Worm (Caenorhabditis elegans) whole organism, L4 larva: ENCODE results near the gene C02F5.2.

Experiments used
- F37D6.2 ChIP-seq: sonication (generic microtip); optimal IDR thresholded peaks from 2 replicates; lab custom pipeline; 2016; ENCODE audit warnings: mild to moderate bottlenecking, missing genetic modification characterization, missing compliant biosample characterization
- F44E2.7 ChIP-seq: fragments of 200-800 bp; sonication (Bioruptor generic); IDR thresholded peaks from 2 replicates; pipeline ENCODE4 v2.1.2; 2022; ENCODE audit warnings: missing genetic modification characterization, missing compliant biosample characterization
- Y105C5A.15 ChIP-seq: fragments of 200-800 bp; sonication (Bioruptor generic); IDR thresholded peaks from 2 replicates; pipeline ENCODE4 v1.3.6; 2022; ENCODE audit warnings: missing genetic modification characterization, missing compliant biosample characterization
- Y5F2A.4 ChIP-seq: fragments of 200-800 bp; sonication (Bioruptor generic); optimal IDR thresholded peaks from 2 replicates; lab custom pipeline; 2018; ENCODE audit warnings: mild to moderate bottlenecking, missing genetic modification characterization, missing compliant biosample characterization
- Y75B8A.6 ChIP-seq: fragments of 200-800 bp; sonication (Bioruptor generic); IDR thresholded peaks from 2 replicates; pipeline ENCODE4 v1.3.6; 2022; ENCODE audit warnings: missing genetic modification reagents, missing genetic modification characterization, missing compliant biosample characterization
- arid-1 ChIP-seq: fragments of 200-800 bp; sonication (Bioruptor generic); conservative IDR thresholded peaks from 2 replicates; pipeline ENCODE4 v1.3.6; 2022; ENCODE audit warnings: missing genetic modification reagents, missing genetic modification characterization, missing compliant biosample characterization
- ceh-82 ChIP-seq: sonication (generic microtip); optimal IDR thresholded peaks from 2 replicates; lab custom pipeline; 2017; ENCODE audit warnings: missing biosample characterization, missing genetic modification characterization
- cey-2 ChIP-seq: sonication (generic microtip); optimal IDR thresholded peaks from 3 replicates; lab custom pipeline; 2017; ENCODE audit warnings: missing genetic modification characterization, mild to moderate bottlenecking, missing compliant biosample characterization, antibody characterized with exemption, borderline replicate concordance; ENCODE audit not compliant: insufficient read depth
- ctbp-1 ChIP-seq: fragments of 200-800 bp; sonication (Bioruptor generic); IDR thresholded peaks from 2 replicates; pipeline ENCODE4 v1.3.6; 2022; ENCODE audit warnings: missing genetic modification reagents, missing genetic modification characterization, missing compliant biosample characterization
- dmd-6 ChIP-seq: fragments of 200-800 bp; sonication (Bioruptor generic); IDR thresholded peaks from 2 replicates; pipeline ENCODE4 v1.3.6; 2022; ENCODE audit warnings: missing genetic modification reagents, missing genetic modification characterization, missing compliant biosample characterization
- dmd-9 ChIP-seq: fragments of 200-800 bp; sonication (Bioruptor generic); IDR thresholded peaks from 2 replicates; pipeline ENCODE4 v1.3.6; 2022; ENCODE audit warnings: missing genetic modification reagents, missing genetic modification characterization, missing compliant biosample characterization
- dpl-1 ChIP-seq: fragments of 150-350 bp; optimal IDR thresholded peaks from 2 replicates; lab custom pipeline; 2014; ENCODE audit warnings: missing biosample characterization, missing genetic modification reagents, missing genetic modification characterization
- duxl-1 ChIP-seq: sonication (generic microtip); optimal IDR thresholded peaks from 2 replicates; lab custom pipeline; 2016; ENCODE audit warnings: mild to moderate bottlenecking, missing genetic modification characterization, moderate library complexity, missing compliant biosample characterization; ENCODE audit not compliant: poor library complexity
- dve-1 ChIP-seq: sonication (generic microtip); optimal IDR thresholded peaks from 2 replicates; lab custom pipeline; 2017; ENCODE audit warnings: antibody characterized with exemption, mild to moderate bottlenecking, missing genetic modification characterization, missing compliant biosample characterization; ENCODE audit not compliant: insufficient read depth
- fos-1 ChIP-seq: fragments of 150-350 bp; optimal IDR thresholded peaks from 2 replicates; lab custom pipeline; 2014; ENCODE audit warnings: missing biosample characterization, missing genetic modification characterization
- hif-1 ChIP-seq, 2 experiments: sonication (generic microtip); optimal IDR thresholded peaks; 2 replicates each; lab custom pipeline; 2016 to 2017; ENCODE audit warnings: missing compliant biosample characterization in 2 of 2, missing genetic modification characterization in 2 of 2, missing genetic modification reagents in 2 of 2, missing genotype in 2 of 2, mild to moderate bottlenecking in 1 of 2
- hlh-11 ChIP-seq: fragments of 200-800 bp; sonication (Bioruptor generic); optimal IDR thresholded peaks from 2 replicates; lab custom pipeline; 2018; ENCODE audit warnings: mild to moderate bottlenecking, missing genetic modification characterization, missing compliant biosample characterization
- hmg-1.1 ChIP-seq: fragments of 200-800 bp; sonication (Bioruptor generic); IDR thresholded peaks from 2 replicates; pipeline ENCODE4 v1.3.6; 2022; ENCODE audit warnings: missing genetic modification reagents, missing genetic modification characterization, missing compliant biosample characterization
- lin-15B ChIP-seq: fragments of 150-350 bp; sonication (generic microtip); optimal IDR thresholded peaks from 3 replicates; lab custom pipeline; 2014; ENCODE audit warnings: missing biosample characterization, missing genetic modification characterization
- lin-38 ChIP-seq: fragments of 200-800 bp; sonication (Bioruptor generic); IDR thresholded peaks from 2 replicates; pipeline ENCODE4 v1.3.6; 2022; ENCODE audit warnings: missing genetic modification reagents, missing genetic modification characterization, missing compliant biosample characterization
- lin-39 ChIP-seq: fragments of 150-350 bp; optimal IDR thresholded peaks from 2 replicates; lab custom pipeline; 2014; ENCODE audit warnings: missing biosample characterization, missing genetic modification reagents, missing genetic modification characterization
- lsy-2 ChIP-seq, 2 experiments: fragments of 150-350 bp in 1 of 2; sonication (generic microtip) in 1 of 2; optimal IDR thresholded peaks; 2 replicates each; lab custom pipeline; 2014 to 2017; ENCODE audit warnings: missing biosample characterization in 2 of 2, missing genetic modification characterization in 2 of 2
- mep-1 ChIP-seq: fragments of 150-350 bp; sonication (generic microtip); optimal IDR thresholded peaks from 3 replicates; lab custom pipeline; 2014; ENCODE audit warnings: missing biosample characterization, missing genetic modification characterization
- nhr-10 ChIP-seq: fragments of 150-350 bp; optimal IDR thresholded peaks from 2 replicates; lab custom pipeline; 2014; ENCODE audit warnings: missing biosample characterization, missing genetic modification characterization
- nhr-102 ChIP-seq: sonication (generic microtip); optimal IDR thresholded peaks from 2 replicates; lab custom pipeline; 2016; ENCODE audit warnings: mild to moderate bottlenecking, missing genetic modification characterization, moderate library complexity, missing compliant biosample characterization
- nhr-11 ChIP-seq: fragments of 150-350 bp; optimal IDR thresholded peaks from 2 replicates; lab custom pipeline; 2014; ENCODE audit warnings: missing biosample characterization, missing genetic modification characterization
- nhr-28 ChIP-seq: fragments of 150-350 bp; optimal IDR thresholded peaks from 2 replicates; lab custom pipeline; 2014; ENCODE audit warnings: missing biosample characterization, missing genetic modification characterization
- nhr-42 ChIP-seq: fragments of 200-800 bp; sonication (Bioruptor generic); IDR thresholded peaks from 2 replicates; pipeline ENCODE4 v1.3.6; 2022; ENCODE audit warnings: missing genetic modification characterization, missing compliant biosample characterization
- nhr-48 ChIP-seq: sonication (generic microtip); optimal IDR thresholded peaks from 2 replicates; lab custom pipeline; 2016; ENCODE audit warnings: mild to moderate bottlenecking, missing genetic modification characterization, missing compliant biosample characterization
- pqm-1 ChIP-seq: sonication (generic microtip); optimal IDR thresholded peaks from 2 replicates; lab custom pipeline; 2017; ENCODE audit warnings: missing biosample characterization, missing genetic modification characterization
- sdz-12 ChIP-seq: fragments of 200-800 bp; sonication (Bioruptor generic); optimal IDR thresholded peaks from 2 replicates; lab custom pipeline; 2018; ENCODE audit warnings: mild to moderate bottlenecking, missing genetic modification characterization, missing compliant biosample characterization
- unc-130 ChIP-seq: sonication (generic microtip); optimal IDR thresholded peaks from 2 replicates; lab custom pipeline; 2016; ENCODE audit warnings: missing genetic modification reagents, missing genetic modification characterization, missing compliant biosample characterization
- unc-39 ChIP-seq: sonication (generic microtip); optimal IDR thresholded peaks from 2 replicates; lab custom pipeline; 2017; ENCODE audit warnings: missing biosample characterization, missing genetic modification characterization
- unc-62 ChIP-seq, 3 experiments: fragments of 150-350 bp in 1 of 3; sonication (generic microtip); optimal IDR thresholded peaks in 2 of 3; peaks in 1 of 3; 1 replicate in 1 of 3; 2 replicates in 2 of 3; lab custom pipeline; 2014 to 2017; ENCODE audit warnings: missing biosample characterization in 3 of 3, missing genetic modification characterization in 3 of 3, missing genetic modification reagents in 3 of 3, missing genotype in 1 of 3
- zag-1 ChIP-seq: fragments of 150-350 bp; optimal IDR thresholded peaks from 2 replicates; lab custom pipeline; 2014; ENCODE audit warnings: missing biosample characterization, missing genetic modification characterization
- ztf-7 ChIP-seq: fragments of 150-350 bp; optimal IDR thresholded peaks from 2 replicates; lab custom pipeline; 2014; ENCODE audit warnings: missing biosample characterization, missing genetic modification characterization

Gene C02F5.2

DNA sequence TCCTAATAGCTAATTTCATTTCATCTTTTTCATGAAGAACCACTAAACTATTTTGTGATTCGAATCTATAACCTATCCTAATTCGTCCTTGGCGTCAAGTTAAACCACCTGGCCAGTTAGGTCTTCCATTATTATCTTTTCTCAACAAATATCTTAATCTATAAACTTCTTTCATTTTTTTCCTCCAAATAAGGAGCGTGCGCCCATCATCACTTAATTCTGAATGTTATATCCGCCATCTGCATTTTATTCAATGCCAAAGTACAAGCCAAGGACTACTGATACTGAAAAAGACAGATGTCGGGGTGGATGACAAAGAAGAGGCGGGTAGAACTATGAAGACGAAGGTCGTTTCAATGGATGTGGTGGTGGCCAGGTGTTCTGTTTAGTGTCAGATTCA is 20.5 kb upstream of the C02F5.2 start:
- TF ChIP-seq dmd-9 (GFP tag; lab: Robert Waterston, UW) (no peak), nhr-102 (tag; lab: Kevin White, UChicago) (no peak), unc-62 (GFP tag; optimal IDR thresholded peaks at IDR 0.05 in 1 of 2; lab: Kevin White, UChicago) (peak in 1 of 2 experiments; percentile 79), unc-62 (tag; optimal IDR thresholded peaks at IDR 0.05; lab: Kevin White, UChicago) (no peak), dpl-1 (GFP tag; lab: Kevin White, UChicago) (no peak), duxl-1 (tag; lab: Kevin White, UChicago) (no peak), lin-39 (tag; lab: Kevin White, UChicago) (no peak), nhr-42 (GFP tag; lab: Robert Waterston, UW) (0 out of 2 replicates have a peak, but pooled peaks have one; percentile 50)

DNA sequence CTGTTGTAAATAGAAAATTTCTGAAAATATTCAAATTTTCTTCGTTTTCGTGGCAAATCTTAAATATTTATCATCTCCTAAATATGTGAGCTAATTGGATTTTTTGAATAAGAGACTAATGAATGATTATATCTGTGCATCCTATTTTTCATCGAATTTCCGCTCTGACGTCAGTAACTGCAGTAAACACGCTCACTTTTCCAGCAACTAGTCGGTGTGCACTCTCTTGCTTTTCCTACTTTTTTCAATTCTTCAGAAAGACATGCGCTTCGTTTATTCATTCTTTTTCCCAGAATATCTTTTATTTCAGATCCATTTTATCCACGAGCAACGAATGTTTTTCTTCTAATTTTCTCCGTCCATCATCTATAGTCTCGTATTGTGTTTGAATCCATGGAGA is 19.9 kb upstream of the C02F5.2 start:
- TF ChIP-seq lsy-2 (tag; optimal IDR thresholded peaks at IDR 0.05; lab: Kevin White, UChicago) (peak in 1 of 2 experiments; percentile 15), lin-38 (0 out of 2 replicates have a peak, but pooled peaks have one; percentile 13), nhr-11 (tag; lab: Kevin White, UChicago) (peak; percentile 27), arid-1 (GFP tag; lab: Robert Waterston, UW) (no peak), ctbp-1 (GFP tag; lab: Robert Waterston, UW) (0 out of 2 replicates have a peak, but pooled peaks have one; percentile 41), F37D6.2 (peak; percentile 11), ceh-82 (tag; lab: Kevin White, UChicago) (no peak), hmg-1.1 (GFP tag; lab: Robert Waterston, UW) (0 out of 2 replicates have a peak, but pooled peaks have one; percentile 6)

DNA sequence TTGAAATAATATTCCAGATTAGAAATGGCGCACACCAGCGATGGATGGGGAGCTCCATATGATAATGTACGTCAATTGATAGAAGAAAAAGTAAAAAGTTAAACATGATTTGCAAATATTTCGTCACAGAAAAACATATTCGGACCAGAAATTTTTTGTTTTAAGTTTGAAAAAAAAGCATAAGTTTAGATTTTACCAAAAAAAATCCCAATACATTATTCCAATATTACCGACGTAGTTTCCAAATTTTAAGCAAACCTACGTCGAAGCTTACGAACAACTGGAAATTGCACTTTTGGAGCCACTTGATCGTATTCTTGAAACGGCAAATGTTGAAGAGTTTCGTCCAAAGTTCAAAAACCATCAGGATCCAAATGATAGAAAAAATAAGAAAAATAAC is 16.8 kb upstream of the C02F5.2 start, which contains the start of gene henn-1:
Gene henn-1, plus strand, starts transcription at position 18 of the 400 bp plus-strand sequence.
- TF ChIP-seq dve-1 (tag; lab: Kevin White, UChicago) (peak; percentile 16), arid-1 (GFP tag; lab: Robert Waterston, UW) (0 out of 2 replicates have a peak, but pooled peaks have one; percentile 21), F44E2.7 (GFP tag; lab: Robert Waterston, UW) (no peak), sdz-12 (GFP tag; lab: Kevin White, UChicago) (peak; percentile 27), lin-39 (tag; lab: Kevin White, UChicago) (peak; percentile 48), hlh-11 (peak; percentile 3), unc-62 (GFP tag; optimal IDR thresholded peaks at IDR 0.05 in 1 of 2; lab: Kevin White, UChicago) (peak in 1 of 2 experiments; percentile 56), unc-62 (tag; optimal IDR thresholded peaks at IDR 0.05; lab: Kevin White, UChicago) (no peak), ctbp-1 (GFP tag; lab: Robert Waterston, UW) (0 out of 2 replicates have a peak, but pooled peaks have one; percentile 8), mep-1 (tag; lab: Kevin White, UChicago) (peak; percentile 10), nhr-10 (tag; lab: Kevin White, UChicago) (no peak)

DNA sequence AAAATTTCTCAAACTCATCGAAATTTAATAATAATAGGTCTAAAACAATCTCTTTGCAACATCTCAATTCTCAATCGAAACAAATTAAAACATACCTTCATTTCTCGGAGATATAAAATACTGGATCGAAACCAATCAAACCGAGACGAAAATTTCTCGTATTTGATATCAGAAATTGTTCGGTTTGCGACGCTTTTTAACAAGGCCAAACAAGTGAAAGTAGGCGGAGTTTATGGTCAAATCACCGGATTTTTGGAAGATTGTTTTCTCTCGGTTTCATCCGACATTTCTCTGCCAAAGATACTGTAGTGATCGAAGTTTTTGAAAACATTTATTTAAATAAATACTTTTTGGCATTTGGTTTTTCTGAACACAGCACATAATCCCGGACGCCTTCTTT is 14.1 kb upstream of the C02F5.2 start, which contains the start of gene C02F5.14:
Gene C02F5.14, minus strand, starts transcription at position 157 of the 400 bp plus-strand sequence.
- TF ChIP-seq pqm-1 (tag; lab: Kevin White, UChicago) (no peak), nhr-42 (GFP tag; lab: Robert Waterston, UW) (no peak), nhr-48 (tag; lab: Kevin White, UChicago) (no peak), sdz-12 (GFP tag; lab: Kevin White, UChicago) (no peak), hmg-1.1 (GFP tag; lab: Robert Waterston, UW) (no peak), nhr-102 (tag; lab: Kevin White, UChicago) (no peak), unc-39 (tag; lab: Kevin White, UChicago) (no peak), Y75B8A.6 (GFP tag; lab: Robert Waterston, UW) (no peak), Y5F2A.4 (no peak), cey-2 (tag; lab: Kevin White, UChicago) (no peak), fos-1 (tag; lab: Kevin White, UChicago) (no peak), dmd-6 (GFP tag; lab: Robert Waterston, UW) (no peak), unc-130 (GFP tag; lab: Kevin White, UChicago) (no peak), hif-1 (tag; optimal IDR thresholded peaks at IDR 0.05; lab: Kevin White, UChicago) (no peak), nhr-28 (tag; lab: Kevin White, UChicago) (no peak), ztf-7 (tag; lab: Kevin White, UChicago) (no peak), lin-15B (tag; lab: Kevin White, UChicago) (no peak), nhr-10 (tag; lab: Kevin White, UChicago) (no peak), zag-1 (tag; lab: Kevin White, UChicago) (no peak), Y105C5A.15 (GFP tag; lab: Robert Waterston, UW) (no peak)
